Fruit fly (Drosophila melanogaster): ENCODE measurements around the gene Ubr3.
A peak's percentile ranks its signal among the peaks of the same experiment; 100 is the strongest.

Gene Ubr3

dm6 chrX:7968215-7968799 is 32.6 kb downstream of the Ubr3 start, which contains the start of gene sws (continued):
- TF ChIP-seq CG10979 (tag; optimal IDR thresholded peaks at IDR 0.05), result peak; percentile 29
- peak; percentile 59 for TF ChIP-seq inv (GFP tag; IDR thresholded peaks at IDR 0.05; ENCODE audit: partially characterized antibody)
- TF ChIP-seq MBD-R2 (GFP tag; IDR thresholded peaks at IDR 0.05), result no peak
- TF ChIP-seq rib (GFP tag; IDR thresholded peaks at IDR 0.05), result no peak
- TF ChIP-seq nom (GFP tag; optimal IDR thresholded peaks at IDR 0.05), result no peak
- TF ChIP-seq CG4820 (GFP tag; optimal IDR thresholded peaks at IDR 0.05), result no peak
- TF ChIP-seq CG1647 (GFP tag; optimal IDR thresholded peaks at IDR 0.05), result no peak
- TF ChIP-seq lbe (GFP tag; optimal IDR thresholded peaks at IDR 0.05), result peak; percentile 1
- peak; percentile 47 for TF ChIP-seq Hmr (GFP tag; optimal IDR thresholded peaks at IDR 0.05)
- peak; percentile 28 for TF ChIP-seq CG10543 (GFP tag; optimal IDR thresholded peaks at IDR 0.05)
- TF ChIP-seq Ptx1 (GFP tag; IDR thresholded peaks at IDR 0.05), result 0 out of 2 replicates have a peak, but pooled peaks have one; percentile 22
- peak; percentile 41; the same call in 1 of the 2 replicates for TF ChIP-seq nerfin-2 (GFP tag; IDR thresholded peaks at IDR 0.05; ENCODE audit: partially characterized antibody)
- TF ChIP-seq CG32772 (GFP tag; IDR thresholded peaks at IDR 0.05), result no peak
- no peak for TF ChIP-seq dan (GFP tag; IDR thresholded peaks at IDR 0.05)
- peak; percentile 49 for TF ChIP-seq CG3281 (GFP tag; optimal IDR thresholded peaks at IDR 0.05)
- TF ChIP-seq HmgD (GFP tag; optimal IDR thresholded peaks at IDR 0.05), result no peak
- TF ChIP-seq CG11247 (GFP tag; IDR thresholded peaks at IDR 0.05), result no peak
- TF ChIP-seq crc (GFP tag; optimal IDR thresholded peaks at IDR 0.05), result no peak
- peak; percentile 22 for TF ChIP-seq Fer3 (tag; optimal IDR thresholded peaks at IDR 0.05)
- TF ChIP-seq NFAT (GFP tag; IDR thresholded peaks at IDR 0.05), result no peak
- TF ChIP-seq CG5180 (GFP tag; optimal IDR thresholded peaks at IDR 0.05), result no peak
- TF ChIP-seq CG42726 (GFP tag; IDR thresholded peaks at IDR 0.05; ENCODE audit: partially characterized antibody), result no peak
- no peak for TF ChIP-seq H2.0 (GFP tag; IDR thresholded peaks at IDR 0.05)
- no peak for TF ChIP-seq CG12219 (GFP tag; optimal IDR thresholded peaks at IDR 0.05)
- TF ChIP-seq CG12236 (GFP tag; optimal IDR thresholded peaks at IDR 0.05), result no peak
- no peak for TF ChIP-seq CG10565 (GFP tag; optimal IDR thresholded peaks at IDR 0.05)
- no peak for TF ChIP-seq Eip74EF (GFP tag; optimal IDR thresholded peaks at IDR 0.05)
- peak; percentile 2 for TF ChIP-seq cwo (GFP tag; optimal IDR thresholded peaks at IDR 0.05)
- TF ChIP-seq CG9876 (GFP tag; optimal IDR thresholded peaks at IDR 0.05), result no peak
- TF ChIP-seq ssp (GFP tag; IDR thresholded peaks at IDR 0.05), result no peak
- TF ChIP-seq onecut (GFP tag; IDR thresholded peaks at IDR 0.05), result no peak
- no peak for TF ChIP-seq CG11723 (GFP tag; optimal IDR thresholded peaks at IDR 0.05)
- peak; percentile 70 for TF ChIP-seq CG16813 (GFP tag; IDR thresholded peaks at IDR 0.05; ENCODE audit: partially characterized antibody)
- no peak for TF ChIP-seq CG10959 (GFP tag; IDR thresholded peaks at IDR 0.05)
- TF ChIP-seq CG30403 (GFP tag; optimal IDR thresholded peaks at IDR 0.05), result peak; percentile 60
- peak; percentile 25 for TF ChIP-seq lilli (GFP tag; optimal IDR thresholded peaks at IDR 0.05)
- no peak for TF ChIP-seq tio (GFP tag; optimal IDR thresholded peaks at IDR 0.05)
- no peak for TF ChIP-seq CG11398 (GFP tag; optimal IDR thresholded peaks at IDR 0.05)
- TF ChIP-seq CG8944 (GFP tag; optimal IDR thresholded peaks at IDR 0.05), result no peak
- peak; percentile 52; the same call in 2 of the 3 replicates for TF ChIP-seq Opbp (GFP tag; IDR thresholded peaks at IDR 0.05; ENCODE audit: partially characterized antibody)
- TF ChIP-seq oc (tag; optimal IDR thresholded peaks at IDR 0.05), result no peak
- TF ChIP-seq gt (GFP tag; IDR thresholded peaks at IDR 0.05), result no peak
- TF ChIP-seq CG4617 (GFP tag; optimal IDR thresholded peaks at IDR 0.05; ENCODE audit: borderline replicate concordance), result no peak
- TF ChIP-seq sna (GFP tag; IDR thresholded peaks at IDR 0.05; ENCODE audit: partially characterized antibody), result peak; percentile 45
- peak; percentile 31; the same call in 1 of the 2 replicates for TF ChIP-seq slbo (GFP tag; IDR thresholded peaks at IDR 0.05)
- TF ChIP-seq ap (GFP tag; IDR thresholded peaks at IDR 0.05), result no peak
- no peak for TF ChIP-seq Hsf (GFP tag; optimal IDR thresholded peaks at IDR 0.05)
- no peak for TF ChIP-seq sqz (GFP tag; optimal IDR thresholded peaks at IDR 0.05)
- no peak for TF ChIP-seq H15 (GFP tag; IDR thresholded peaks at IDR 0.05)
- TF ChIP-seq odd (GFP tag; optimal IDR thresholded peaks at IDR 0.05), result no peak

All from whole organism, embryonic.